Worm (Caenorhabditis elegans): Measurements from ENCODE around the gene F52E1.14.

F52E1.14 gene

ce11 chrV:8387056-8387455 is 3.3 kb downstream of the F52E1.14 start, which contains the start of gene gcy-7:
Gene gcy-7, plus strand, starts transcription at chrV:8387356.
- no peak for TF ChIP-seq daf-8 (GFP tag; IDR thresholded peaks at IDR 0.05)
- no peak for TF ChIP-seq madf-9 (GFP tag; conservative IDR thresholded peaks at IDR 0.05)
- peak in 1 of 2 experiments; percentile 58 for TF ChIP-seq unc-62 (GFP tag; optimal IDR thresholded peaks at IDR 0.05 in 1 of 2)
- TF ChIP-seq unc-62 (tag; optimal IDR thresholded peaks at IDR 0.05), result no peak
- no peak for TF ChIP-seq nhr-11 (tag; optimal IDR thresholded peaks at IDR 0.05)

- TF ChIP-seq nhr-77 (tag; optimal IDR thresholded peaks at IDR 0.05) (no peak), php-3 (GFP tag; IDR thresholded peaks at IDR 0.05) (no peak), aha-1 (tag) (peak; percentile 95), dmd-6 (GFP tag; IDR thresholded peaks at IDR 0.05) (no peak), hmg-1.1 (GFP tag; IDR thresholded peaks at IDR 0.05) (no peak), nhr-41 (GFP tag; IDR thresholded peaks at IDR 0.05) (no peak)
Measured at ce11 chrV:8389307-8389706, 5.6 kb downstream of the F52E1.14 start.

ce11 chrV:8394357-8394850 is 10.7 kb downstream of the F52E1.14 start, which contains the start of the genes pho-6 and F52E1.3:
Gene pho-6, minus strand, starts transcription at chrV:8394457.
Gene F52E1.3, plus strand, starts transcription at chrV:8394800.
- TF ChIP-seq attf-4 (tag; optimal IDR thresholded peaks at IDR 0.05) (no peak), F10B5.3 (tag; optimal IDR thresholded peaks at IDR 0.05) (no peak), T26A8.4 (GFP tag; IDR thresholded peaks at IDR 0.05) (no peak), nhr-77 (tag; optimal IDR thresholded peaks at IDR 0.05) (no peak), dmd-6 (GFP tag; IDR thresholded peaks at IDR 0.05) (no peak), tag-97 (GFP tag; IDR thresholded peaks at IDR 0.05) (no peak), ztf-7 (tag; optimal IDR thresholded peaks at IDR 0.05) (no peak), duxl-1 (tag; optimal IDR thresholded peaks at IDR 0.05; ENCODE audit: poor library complexity) (no peak), lin-29 (GFP tag; IDR thresholded peaks at IDR 0.05) (no peak), ceh-32 (tag; optimal IDR thresholded peaks at IDR 0.05; ENCODE audit: poor library complexity) (no peak), tra-1 (GFP tag; IDR thresholded peaks at IDR 0.05) (no peak), zfp-3 (GFP tag; conservative IDR thresholded peaks at IDR 0.05) (no peak), nhr-25 (tag; optimal IDR thresholded peaks at IDR 0.05; ENCODE audit: borderline replicate concordance, insufficient read depth) (no peak)

- TF ChIP-seq aha-1 (tag), result peak; percentile 92
- TF ChIP-seq ZK337.2 (GFP tag; IDR thresholded peaks at IDR 0.05), result no peak
Measured at ce11 chrV:8400808-8401207, 17.1 kb downstream of the F52E1.14 start.

- TF ChIP-seq snpc-1.2 (GFP tag; IDR thresholded peaks at IDR 0.05), result no peak
- TF ChIP-seq vab-7 (GFP tag; IDR thresholded peaks at IDR 0.05), result no peak
- no peak for TF ChIP-seq sdz-12 (GFP tag; optimal IDR thresholded peaks at IDR 0.05)
- TF ChIP-seq unc-62 (GFP tag; optimal IDR thresholded peaks at IDR 0.05 in 1 of 2), result peak in 1 of 2 experiments; percentile 45
- no peak for TF ChIP-seq unc-62 (tag; optimal IDR thresholded peaks at IDR 0.05)
- TF ChIP-seq tag-97 (GFP tag; IDR thresholded peaks at IDR 0.05), result no peak
- TF ChIP-seq nhr-28 (tag; optimal IDR thresholded peaks at IDR 0.05), result peak; percentile 52
- TF ChIP-seq lin-13 (GFP tag; optimal IDR thresholded peaks at IDR 0.05), result no peak
Measured at ce11 chrV:8401267-8401666, 17.5 kb downstream of the F52E1.14 start.

ce11 chrV:8402392-8402791 is 18.7 kb downstream of the F52E1.14 start, which contains the start of gene F52E1.9:
Gene F52E1.9, minus strand, starts transcription at chrV:8402669.
- TF ChIP-seq madf-9 (GFP tag; conservative IDR thresholded peaks at IDR 0.05) (no peak), nhr-102 (tag; optimal IDR thresholded peaks at IDR 0.05) (peak; percentile 0), mes-2 (tag; optimal IDR thresholded peaks at IDR 0.05; ENCODE audit: poor library complexity, severe bottlenecking) (no peak), fos-1 (tag; optimal IDR thresholded peaks at IDR 0.05) (no peak), nhr-6 (tag; optimal IDR thresholded peaks at IDR 0.05) (no peak), daf-16 (GFP tag; optimal IDR thresholded peaks at IDR 0.05) (no peak), daf-16 (tag; optimal IDR thresholded peaks at IDR 0.05) (peak; percentile 85), nhr-77 (tag; optimal IDR thresholded peaks at IDR 0.05) (peak; percentile 22), pqm-1 (tag; optimal IDR thresholded peaks at IDR 0.05) (peak; percentile 86), dmd-6 (GFP tag; IDR thresholded peaks at IDR 0.05) (peak; percentile 88), ceh-44 (GFP tag; IDR thresholded peaks at IDR 0.05) (no peak), mep-1 (tag; optimal IDR thresholded peaks at IDR 0.05) (peak; percentile 25), D1046.2 (GFP tag; IDR thresholded peaks at IDR 0.05) (no peak), hlh-30 (tag; optimal IDR thresholded peaks at IDR 0.05; ENCODE audit: insufficient read depth) (peak; percentile 61), zip-2 (tag; optimal IDR thresholded peaks at IDR 0.05) (no peak), set-16 (GFP tag; IDR thresholded peaks at IDR 0.05) (no peak), lin-1 (GFP tag; IDR thresholded peaks at IDR 0.05) (0 out of 2 replicates have a peak, but pooled peaks have one; percentile 44), lsy-2 (tag; optimal IDR thresholded peaks at IDR 0.05) (peak in 1 of 2 experiments; percentile 16)
